Worm (Caenorhabditis elegans) whole organism, L4 larva: ENCODE measurements around the gene R01H2.1.

Experiments used
- aly-2 ChIP-seq: sonication (generic microtip); optimal IDR thresholded peaks from 2 replicates; lab custom pipeline; 2018; ENCODE audit warnings: missing biosample characterization, missing genetic modification characterization
- fos-1 ChIP-seq: fragments of 150-350 bp; optimal IDR thresholded peaks from 2 replicates; lab custom pipeline; 2014; ENCODE audit warnings: missing biosample characterization, missing genetic modification characterization
- nhr-11 ChIP-seq: fragments of 150-350 bp; optimal IDR thresholded peaks from 2 replicates; lab custom pipeline; 2014; ENCODE audit warnings: missing biosample characterization, missing genetic modification characterization

ce11 chrIII:7072452-7072851, 9.8 kb downstream of the R01H2.1 start, which contains the start of gene lin-37:
- TF ChIP-seq fos-1 (tag; lab: Kevin White, UChicago), result no peak
- no peak for TF ChIP-seq aly-2 (tag; lab: Kevin White, UChicago)
- TF ChIP-seq nhr-11 (tag; lab: Kevin White, UChicago), result no peak
